Fruit fly (Drosophila melanogaster) whole organism, wandering third instar larva: ENCODE results near the gene Cox11.
A peak's percentile ranks its signal among the peaks of the same experiment; 100 is the strongest.

Experiments used
- Abd-B ChIP-seq: fragments of >200 bp; optimal IDR thresholded peaks from 2 replicates; lab custom pipeline; 2017; ENCODE audit warnings: missing biosample characterization, missing genetic modification characterization
- CG32264 ChIP-seq: fragments of 200-800 bp; sonication (Bioruptor generic); optimal IDR thresholded peaks from 2 replicates; lab custom pipeline; 2016; ENCODE audit warnings: missing biosample characterization, missing genetic modification characterization
- CG9705 ChIP-seq: fragments of 200-800 bp; sonication (Bioruptor generic); optimal IDR thresholded peaks from 2 replicates; lab custom pipeline; 2018; ENCODE audit warnings: missing biosample characterization, mild to moderate bottlenecking, missing genetic modification characterization
- CrebA ChIP-seq: fragments of 200-800 bp; sonication (Bioruptor generic); optimal IDR thresholded peaks from 2 replicates; lab custom pipeline; 2016; ENCODE audit warnings: missing biosample characterization, mild to moderate bottlenecking, missing genetic modification characterization, borderline replicate concordance
- Dfd ChIP-seq: fragments of >200 bp; optimal IDR thresholded peaks from 2 replicates; lab custom pipeline; 2017; ENCODE audit warnings: missing biosample characterization, missing genetic modification characterization
- Dif ChIP-seq: fragments of 200-275, 200-300 bp; sonication (Bioruptor generic); optimal IDR thresholded peaks from 2 replicates; lab custom pipeline; 2018; ENCODE audit warnings: missing biosample characterization, missing genetic modification characterization; ENCODE audit not compliant: partially characterized antibody
- GATAd ChIP-seq: sonication (Bioruptor generic); optimal IDR thresholded peaks from 2 replicates; lab custom pipeline; 2016; ENCODE audit warnings: missing biosample characterization, missing genetic modification characterization
- HLH106 ChIP-seq: fragments of 200-800 bp; optimal IDR thresholded peaks from 3 replicates; lab custom pipeline; 2019; ENCODE audit warnings: missing biosample characterization, mild to moderate bottlenecking, missing genetic modification characterization, moderate library complexity
- Hnf4 ChIP-seq: fragments of 200-800 bp; sonication (Bioruptor generic); optimal IDR thresholded peaks from 2 replicates; lab custom pipeline; 2016; ENCODE audit warnings: missing biosample characterization, mild to moderate bottlenecking, missing genetic modification characterization
- Hr78 ChIP-seq: fragments of >200 bp; optimal IDR thresholded peaks from 2 replicates; lab custom pipeline; 2017; ENCODE audit warnings: missing biosample characterization, missing genetic modification characterization
- Hr83 ChIP-seq: fragments of 200-300 bp; sonication (Bioruptor generic); optimal IDR thresholded peaks from 2 replicates; lab custom pipeline; 2016; ENCODE audit warnings: missing biosample characterization, mild to moderate bottlenecking, missing genetic modification characterization, moderate library complexity; ENCODE audit not compliant: poor library complexity, severe bottlenecking
- Jra ChIP-seq: sonication (Bioruptor generic); optimal IDR thresholded peaks from 2 replicates; lab custom pipeline; 2016; ENCODE audit warnings: missing biosample characterization, missing genetic modification characterization
- Mio ChIP-seq: sonication (Bioruptor generic); optimal IDR thresholded peaks from 2 replicates; lab custom pipeline; 2016; ENCODE audit warnings: missing biosample characterization, missing genetic modification characterization
- Myc ChIP-seq: fragments of >200 bp; optimal IDR thresholded peaks from 2 replicates; lab custom pipeline; 2017
- N ChIP-seq: fragments of >200 bp; optimal IDR thresholded peaks from 2 replicates; lab custom pipeline; 2018; ENCODE audit warnings: missing biosample characterization, missing external identifiers, missing genetic modification characterization
- OdsH ChIP-seq: fragments of 200-800 bp; sonication (Bioruptor generic); optimal IDR thresholded peaks from 2 replicates; lab custom pipeline; 2016; ENCODE audit warnings: missing biosample characterization, mild to moderate bottlenecking, missing genetic modification characterization
- Rel ChIP-seq, 2 experiments: fragments of 200-800 bp; sonication (Bioruptor generic) in 1 of 2; optimal IDR thresholded peaks; 2 replicates in 1 of 2; 3 replicates in 1 of 2; lab custom pipeline; 2016 to 2019; ENCODE audit warnings: mild to moderate bottlenecking in 2 of 2, missing biosample characterization in 2 of 2, missing genetic modification characterization in 2 of 2, moderate library complexity in 1 of 2
- Sp1 ChIP-seq: fragments of 200-800 bp; sonication (Bioruptor generic); optimal IDR thresholded peaks from 3 replicates; lab custom pipeline; 2019; ENCODE audit warnings: missing biosample characterization, mild to moderate bottlenecking, missing genetic modification characterization, moderate library complexity
- Vsx2 ChIP-seq: fragments of 200-300, 225-300 bp; sonication (Bioruptor generic); optimal IDR thresholded peaks from 2 replicates; lab custom pipeline; 2018; ENCODE audit warnings: missing biosample characterization, missing genetic modification characterization; ENCODE audit not compliant: partially characterized antibody
- br ChIP-seq: fragments of 200-800 bp; sonication (Bioruptor generic); optimal IDR thresholded peaks from 2 replicates; lab custom pipeline; 2016; ENCODE audit warnings: missing biosample characterization, missing genetic modification characterization
- brk ChIP-seq: fragments of 200-800 bp; sonication (Bioruptor generic); optimal IDR thresholded peaks from 2 replicates; lab custom pipeline; 2016; ENCODE audit warnings: missing biosample characterization, mild to moderate bottlenecking, missing genetic modification characterization
- dl ChIP-seq, 2 experiments: fragments of 175-275, 200-275 bp in 1 of 2; fragments of 200-275 bp in 1 of 2; sonication (Bioruptor generic); optimal IDR thresholded peaks; lab custom pipeline; 2018; ENCODE audit warnings: mild to moderate bottlenecking in 2 of 2, missing biosample characterization in 2 of 2, missing genetic modification characterization in 2 of 2, moderate library complexity in 2 of 2; ENCODE audit not compliant: partially characterized antibody in 2 of 2, insufficient read depth in 1 of 2
- dmrt93B ChIP-seq: fragments of 200-800 bp; sonication (Bioruptor generic); optimal IDR thresholded peaks from 2 replicates; lab custom pipeline; 2018; ENCODE audit warnings: missing biosample characterization, mild to moderate bottlenecking, missing genetic modification characterization
- dsf ChIP-seq: sonication (Bioruptor generic); optimal IDR thresholded peaks from 2 replicates; lab custom pipeline; 2016; ENCODE audit warnings: missing biosample characterization, missing genetic modification characterization, borderline replicate concordance
- ey ChIP-seq: fragments of 200-800 bp; sonication (Bioruptor generic); optimal IDR thresholded peaks from 2 replicates; lab custom pipeline; 2016; ENCODE audit warnings: missing biosample characterization, missing genetic modification characterization
- foxo ChIP-seq, 2 experiments: fragments of 200-800 bp; sonication (Bioruptor generic); optimal IDR thresholded peaks; 2 replicates in 1 of 2; 3 replicates in 1 of 2; lab custom pipeline; 2016 to 2017; ENCODE audit warnings: missing biosample characterization in 2 of 2, missing genetic modification characterization in 2 of 2
- fru ChIP-seq: fragments of 200-800 bp; sonication (Bioruptor generic); optimal IDR thresholded peaks from 3 replicates; lab custom pipeline; 2016; ENCODE audit warnings: missing biosample characterization, mild to moderate bottlenecking, missing genetic modification characterization
- h ChIP-seq: fragments of 200-800 bp; sonication (Bioruptor generic); optimal IDR thresholded peaks from 3 replicates; lab custom pipeline; 2016; ENCODE audit warnings: missing biosample characterization, mild to moderate bottlenecking, missing genetic modification characterization
- jim ChIP-seq: fragments of 175-275, 200-325 bp; sonication (Bioruptor generic); optimal IDR thresholded peaks from 2 replicates; lab custom pipeline; 2016; ENCODE audit warnings: missing biosample characterization, mild to moderate bottlenecking, missing genetic modification characterization
- lola ChIP-seq: fragments of >200 bp; optimal IDR thresholded peaks from 2 replicates; lab custom pipeline; 2017; ENCODE audit warnings: missing biosample characterization, missing genetic modification characterization
- pan ChIP-seq: fragments of >200 bp; optimal IDR thresholded peaks from 2 replicates; lab custom pipeline; 2017
- psq ChIP-seq: fragments of 200-800 bp; sonication (Bioruptor generic); optimal IDR thresholded peaks from 3 replicates; lab custom pipeline; 2017; ENCODE audit warnings: missing biosample characterization, mild to moderate bottlenecking, missing genetic modification characterization, moderate library complexity
- rgr ChIP-seq: fragments of 200-800 bp; sonication (Bioruptor generic); optimal IDR thresholded peaks from 3 replicates; lab custom pipeline; 2016; ENCODE audit warnings: missing biosample characterization, mild to moderate bottlenecking, missing genetic modification characterization
- sage ChIP-seq: fragments of 200-800 bp; sonication (Bioruptor generic); optimal IDR thresholded peaks from 2 replicates; lab custom pipeline; 2016; ENCODE audit warnings: missing biosample characterization, mild to moderate bottlenecking, missing genetic modification characterization
- sv ChIP-seq: fragments of 200-800 bp; sonication (Bioruptor generic); optimal IDR thresholded peaks from 3 replicates; lab custom pipeline; 2016; ENCODE audit warnings: missing biosample characterization, missing genetic modification characterization
- tai ChIP-seq: sonication (Bioruptor generic); optimal IDR thresholded peaks from 2 replicates; lab custom pipeline; 2016; ENCODE audit warnings: missing biosample characterization, missing genetic modification characterization
- usp ChIP-seq: fragments of >200 bp; optimal IDR thresholded peaks from 2 replicates; lab custom pipeline; 2017; ENCODE audit warnings: missing biosample characterization, missing genetic modification characterization
- woc ChIP-seq: sonication (Bioruptor generic); optimal IDR thresholded peaks from 2 replicates; lab custom pipeline; 2016; ENCODE audit warnings: missing biosample characterization, mild to moderate bottlenecking, missing genetic modification characterization

The Cox11 gene

DNA sequence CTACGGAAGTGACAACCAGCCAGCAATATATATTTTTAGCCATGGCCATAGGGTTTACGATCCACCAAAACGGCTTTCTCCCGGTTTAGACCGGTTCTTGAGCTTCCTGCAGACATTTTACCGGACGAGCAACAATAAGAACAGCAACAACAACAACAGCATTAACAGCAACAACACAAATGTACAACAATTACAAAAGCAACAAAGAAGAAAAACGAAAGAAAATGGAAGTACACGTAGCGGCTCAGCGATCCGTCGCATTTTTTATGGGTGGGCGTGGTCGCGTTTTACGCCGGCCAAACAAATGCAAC lies 19.4 kb downstream of the Cox11 start:
- no peak for TF ChIP-seq usp (GFP tag; lab: Kevin White, UChicago)
- TF ChIP-seq Hr78 (GFP tag; lab: Kevin White, UChicago) = no peak
- no peak for TF ChIP-seq Rel (GFP tag; optimal IDR thresholded peaks at IDR 0.05; lab: Kevin White, UChicago)
- TF ChIP-seq Rel (tag; optimal IDR thresholded peaks at IDR 0.05; lab: Kevin White, UChicago) = peak; percentile 41

- TF ChIP-seq Hnf4 = peak; percentile 14
- TF ChIP-seq Abd-B (GFP tag; lab: Kevin White, UChicago) = no peak
- TF ChIP-seq woc (GFP tag; lab: Kevin White, UChicago) = peak; percentile 71
- TF ChIP-seq sv = peak; percentile 78
- peak; percentile 26 for TF ChIP-seq br (GFP tag; lab: Kevin White, UChicago)
- TF ChIP-seq Jra = no peak
- no peak for TF ChIP-seq usp (GFP tag; lab: Kevin White, UChicago)
- TF ChIP-seq ey (GFP tag; lab: Kevin White, UChicago) = peak; percentile 28
- TF ChIP-seq lola = no peak
- peak; percentile 12 for TF ChIP-seq sage
- peak in 1 of 2 experiments; percentile 70 for TF ChIP-seq foxo (GFP tag; optimal IDR thresholded peaks at IDR 0.05; lab: Kevin White, UChicago)
- TF ChIP-seq h (GFP tag; lab: Kevin White, UChicago) = peak; percentile 72
- TF ChIP-seq Myc (lab: Kevin White, UChicago) = no peak
- TF ChIP-seq brk (GFP tag; lab: Kevin White, UChicago) = peak; percentile 61
- TF ChIP-seq HLH106 (tag; lab: Kevin White, UChicago) = peak; percentile 76
- TF ChIP-seq dsf (GFP tag; lab: Kevin White, UChicago) = no peak
- no peak for TF ChIP-seq N (GFP tag; lab: Kevin White, UChicago)
- peak; percentile 90 for TF ChIP-seq psq
- no peak for TF ChIP-seq Rel (GFP tag; optimal IDR thresholded peaks at IDR 0.05; lab: Kevin White, UChicago)
- no peak for TF ChIP-seq Rel (tag; optimal IDR thresholded peaks at IDR 0.05; lab: Kevin White, UChicago)
- TF ChIP-seq Vsx2 (GFP tag; lab: Kevin White, UChicago) = peak; percentile 56
- TF ChIP-seq GATAd (GFP tag; lab: Kevin White, UChicago) = no peak
- TF ChIP-seq Dfd (GFP tag; lab: Kevin White, UChicago) = no peak
- TF ChIP-seq fru (GFP tag; lab: Kevin White, UChicago) = peak; percentile 48
- no peak for TF ChIP-seq CrebA (GFP tag; lab: Kevin White, UChicago)
- TF ChIP-seq dmrt93B (GFP tag; lab: Kevin White, UChicago) = peak; percentile 61
- TF ChIP-seq CG9705 (GFP tag; lab: Kevin White, UChicago) = peak; percentile 3
- TF ChIP-seq Sp1 = no peak
- no peak for TF ChIP-seq pan (lab: Kevin White, UChicago)
- TF ChIP-seq tai = no peak
- TF ChIP-seq Mio (GFP tag; lab: Kevin White, UChicago) = no peak
- peak; percentile 31 for TF ChIP-seq rgr
- peak; percentile 20 for TF ChIP-seq OdsH (GFP tag; lab: Kevin White, UChicago)
- TF ChIP-seq Hr83 (GFP tag; lab: Kevin White, UChicago) = no peak
- TF ChIP-seq dl (GFP tag; optimal IDR thresholded peaks at IDR 0.05; lab: Kevin White, UChicago; ENCODE audit: insufficient read depth in 1 of 2, partially characterized antibody in 2 of 2) = peak in 1 of 2 experiments; percentile 18
- TF ChIP-seq Dif (GFP tag; lab: Kevin White, UChicago) = no peak
- no peak for TF ChIP-seq Hr78 (GFP tag; lab: Kevin White, UChicago)
- TF ChIP-seq jim (GFP tag; lab: Kevin White, UChicago) = no peak
- TF ChIP-seq CG32264 (GFP tag; lab: Kevin White, UChicago) = no peak
Observed at dm6 chr2L:5546518-5547287, 19.9 kb downstream of the Cox11 start, which contains the start of gene Oscillin. Gene Oscillin, plus strand, starts transcription at chr2L:5547086.
